Fruit fly (Drosophila melanogaster): Measurements from ENCODE around the gene CG13445.

DNA sequence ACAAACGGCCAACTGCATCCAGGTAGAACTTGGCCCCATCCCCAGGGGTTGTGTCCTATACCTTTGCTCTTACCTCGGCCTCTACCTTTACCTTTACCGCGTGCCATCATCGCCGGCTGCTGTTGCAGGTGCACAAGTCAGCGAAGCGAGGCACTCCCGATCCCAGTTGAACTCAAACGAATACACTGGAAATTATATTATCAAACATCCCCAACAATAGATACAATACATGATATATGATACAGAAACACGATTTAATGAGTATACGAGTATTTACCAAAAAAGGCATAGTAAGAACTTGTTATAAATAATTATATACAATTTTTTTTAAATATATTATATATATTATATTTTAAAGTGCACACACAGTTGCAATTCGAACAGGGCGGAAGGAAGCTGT is 37.9 kb downstream of the CG13445 start:
- TF ChIP-seq CG10669 (GFP tag; optimal IDR thresholded peaks at IDR 0.05) (no peak), CG6808 (GFP tag; optimal IDR thresholded peaks at IDR 0.05) (no peak), CG6792 (GFP tag; optimal IDR thresholded peaks at IDR 0.05) (no peak), net (GFP tag; optimal IDR thresholded peaks at IDR 0.05) (no peak), Gug (GFP tag; IDR thresholded peaks at IDR 0.05) (no peak), CG1621 (tag; optimal IDR thresholded peaks at IDR 0.05) (no peak), CG11294 (GFP tag; IDR thresholded peaks at IDR 0.05) (no peak), CG31627 (GFP tag; optimal IDR thresholded peaks at IDR 0.05) (no peak), Blimp-1 (GFP tag; optimal IDR thresholded peaks at IDR 0.05) (no peak), CG16779 (tag; optimal IDR thresholded peaks at IDR 0.05) (no peak)

Measured in whole organism, prepupa.